Fruit fly (Drosophila melanogaster): ENCODE results near the gene CG6321.

The CG6321 gene

dm6 chr3L:11046559-11046958, 14.5 kb downstream of the CG6321 start:
- TF ChIP-seq Mnt (GFP tag; optimal IDR thresholded peaks at IDR 0.05) (peak; percentile 17), pad (GFP tag; optimal IDR thresholded peaks at IDR 0.05) (peak; percentile 7), CG14711 (tag; optimal IDR thresholded peaks at IDR 0.05) (no peak), Clk (GFP tag; optimal IDR thresholded peaks at IDR 0.05) (no peak), toe (GFP tag; optimal IDR thresholded peaks at IDR 0.05) (no peak), CG33017 (tag; optimal IDR thresholded peaks at IDR 0.05) (peak; percentile 2), CG7101 (tag; optimal IDR thresholded peaks at IDR 0.05) (peak; percentile 27), Crg-1 (GFP tag; optimal IDR thresholded peaks at IDR 0.05) (peak; percentile 35), bab1 (GFP tag; optimal IDR thresholded peaks at IDR 0.05) (peak; percentile 53), kay (GFP tag; ENCODE audit: borderline replicate concordance) (no peak), CG1620 (GFP tag; optimal IDR thresholded peaks at IDR 0.05) (no peak), ovo (GFP tag; optimal IDR thresholded peaks at IDR 0.05) (peak; percentile 68), tj (GFP tag; optimal IDR thresholded peaks at IDR 0.05) (peak; percentile 45), CG12768 (GFP tag; optimal IDR thresholded peaks at IDR 0.05) (peak; percentile 9), cnc (optimal IDR thresholded peaks at IDR 0.05) (no peak)

dm6 chr3L:11045009-11045408, 16.0 kb downstream of the CG6321 start:
- TF ChIP-seq tj (GFP tag; optimal IDR thresholded peaks at IDR 0.05): peak; percentile 99
- no peak for TF ChIP-seq CG33017 (tag; optimal IDR thresholded peaks at IDR 0.05)
- no peak for TF ChIP-seq cic (GFP tag; optimal IDR thresholded peaks at IDR 0.05)
- no peak for TF ChIP-seq kay (GFP tag; ENCODE audit: borderline replicate concordance)
- no peak for TF ChIP-seq CG7101 (tag; optimal IDR thresholded peaks at IDR 0.05)
- no peak for TF ChIP-seq cnc (optimal IDR thresholded peaks at IDR 0.05)
- TF ChIP-seq toe (GFP tag; optimal IDR thresholded peaks at IDR 0.05): no peak
- TF ChIP-seq Mnt (GFP tag; optimal IDR thresholded peaks at IDR 0.05): no peak

dm6 chr3L:11043650-11044049, 17.4 kb downstream of the CG6321 start:
- no peak for TF ChIP-seq CG33017 (tag; optimal IDR thresholded peaks at IDR 0.05)
- peak; percentile 97 for TF ChIP-seq tj (GFP tag; optimal IDR thresholded peaks at IDR 0.05)

dm6 chr3L:11041193-11041592, 19.8 kb downstream of the CG6321 start:
- TF ChIP-seq Crg-1 (GFP tag; optimal IDR thresholded peaks at IDR 0.05): no peak
- TF ChIP-seq kay (GFP tag; ENCODE audit: borderline replicate concordance): peak; percentile 47
- no peak for TF ChIP-seq CG7101 (tag; optimal IDR thresholded peaks at IDR 0.05)

- TF ChIP-seq kay (GFP tag; ENCODE audit: borderline replicate concordance) (no peak), CG33017 (tag; optimal IDR thresholded peaks at IDR 0.05) (no peak), Mnt (GFP tag; optimal IDR thresholded peaks at IDR 0.05) (no peak), CG14711 (tag; optimal IDR thresholded peaks at IDR 0.05) (no peak), Hr96 (GFP tag; optimal IDR thresholded peaks at IDR 0.05) (no peak), Clk (GFP tag; optimal IDR thresholded peaks at IDR 0.05) (no peak), tj (GFP tag; optimal IDR thresholded peaks at IDR 0.05) (no peak), ovo (GFP tag; optimal IDR thresholded peaks at IDR 0.05) (no peak), toe (GFP tag; optimal IDR thresholded peaks at IDR 0.05) (no peak), CG7101 (tag; optimal IDR thresholded peaks at IDR 0.05) (no peak), CG7045 (GFP tag; optimal IDR thresholded peaks at IDR 0.05) (no peak), cic (GFP tag; optimal IDR thresholded peaks at IDR 0.05) (no peak)
Observed at dm6 chr3L:11035039-11035438, 26.0 kb downstream of the CG6321 start.

- no peak for TF ChIP-seq CG1620 (GFP tag; optimal IDR thresholded peaks at IDR 0.05)
- no peak for TF ChIP-seq CG14711 (tag; optimal IDR thresholded peaks at IDR 0.05)
- TF ChIP-seq CG33017 (tag; optimal IDR thresholded peaks at IDR 0.05): no peak
- TF ChIP-seq Clk (GFP tag; optimal IDR thresholded peaks at IDR 0.05): no peak
- no peak for TF ChIP-seq Mnt (GFP tag; optimal IDR thresholded peaks at IDR 0.05)
- no peak for TF ChIP-seq toe (GFP tag; optimal IDR thresholded peaks at IDR 0.05)
- no peak for TF ChIP-seq tj (GFP tag; optimal IDR thresholded peaks at IDR 0.05)
- TF ChIP-seq Crg-1 (GFP tag; optimal IDR thresholded peaks at IDR 0.05): no peak
- TF ChIP-seq CG11617 (GFP tag; optimal IDR thresholded peaks at IDR 0.05): no peak
- no peak for TF ChIP-seq kay (GFP tag; ENCODE audit: borderline replicate concordance)
- TF ChIP-seq bab1 (GFP tag; optimal IDR thresholded peaks at IDR 0.05): no peak
- TF ChIP-seq pad (GFP tag; optimal IDR thresholded peaks at IDR 0.05): no peak
- TF ChIP-seq Hr96 (GFP tag; optimal IDR thresholded peaks at IDR 0.05): no peak
- no peak for TF ChIP-seq CG5204 (GFP tag; optimal IDR thresholded peaks at IDR 0.05)
- TF ChIP-seq ovo (GFP tag; optimal IDR thresholded peaks at IDR 0.05): no peak
- TF ChIP-seq CG7101 (tag; optimal IDR thresholded peaks at IDR 0.05): no peak
- TF ChIP-seq CG7045 (GFP tag; optimal IDR thresholded peaks at IDR 0.05): no peak
- no peak for TF ChIP-seq CG12768 (GFP tag; optimal IDR thresholded peaks at IDR 0.05)
Observed at dm6 chr3L:11033327-11033975, 27.6 kb downstream of the CG6321 start.

- no peak for TF ChIP-seq Clk (GFP tag; optimal IDR thresholded peaks at IDR 0.05)
- no peak for TF ChIP-seq CG14711 (tag; optimal IDR thresholded peaks at IDR 0.05)
- no peak for TF ChIP-seq bab1 (GFP tag; optimal IDR thresholded peaks at IDR 0.05)
- no peak for TF ChIP-seq Mnt (GFP tag; optimal IDR thresholded peaks at IDR 0.05)
- no peak for TF ChIP-seq tj (GFP tag; optimal IDR thresholded peaks at IDR 0.05)
- no peak for TF ChIP-seq CG12768 (GFP tag; optimal IDR thresholded peaks at IDR 0.05)
- no peak for TF ChIP-seq CG7101 (tag; optimal IDR thresholded peaks at IDR 0.05)
- no peak for TF ChIP-seq CG1620 (GFP tag; optimal IDR thresholded peaks at IDR 0.05)
- TF ChIP-seq ovo (GFP tag; optimal IDR thresholded peaks at IDR 0.05): no peak
- no peak for TF ChIP-seq kay (GFP tag; ENCODE audit: borderline replicate concordance)
- no peak for TF ChIP-seq Hr96 (GFP tag; optimal IDR thresholded peaks at IDR 0.05)
- TF ChIP-seq pad (GFP tag; optimal IDR thresholded peaks at IDR 0.05): no peak
- TF ChIP-seq CG7045 (GFP tag; optimal IDR thresholded peaks at IDR 0.05): no peak
- TF ChIP-seq Crg-1 (GFP tag; optimal IDR thresholded peaks at IDR 0.05): no peak
- TF ChIP-seq toe (GFP tag; optimal IDR thresholded peaks at IDR 0.05): no peak
- no peak for TF ChIP-seq CG33017 (tag; optimal IDR thresholded peaks at IDR 0.05)
- no peak for TF ChIP-seq CG5204 (GFP tag; optimal IDR thresholded peaks at IDR 0.05)
- TF ChIP-seq cnc (optimal IDR thresholded peaks at IDR 0.05): no peak
Observed at dm6 chr3L:11031784-11032183, 29.2 kb downstream of the CG6321 start.

All from whole organism, adult.